Worm (Caenorhabditis elegans) whole organism, L1 larva: Measurements from ENCODE around the gene B0228.6.

Source experiments
- ama-1 ChIP-seq: fragments of 150-350 bp; optimal IDR thresholded peaks from 2 replicates; lab custom pipeline; 2014
- dpl-1 ChIP-seq, 3 experiments: fragments of 150-350 bp in 2 of 3; sonication (generic microtip) in 1 of 3; optimal IDR thresholded peaks; 2 replicates each; lab custom pipeline; 2014 to 2017; ENCODE audit warnings: missing biosample characterization in 3 of 3, missing genetic modification characterization in 3 of 3, missing genetic modification reagents in 3 of 3
- elt-2 ChIP-seq: sonication (generic microtip); optimal IDR thresholded peaks from 2 replicates; lab custom pipeline; 2016; ENCODE audit warnings: missing genetic modification characterization, mild to moderate bottlenecking, inconsistent platforms, missing compliant biosample characterization, missing genetic modification reagents
- lin-35 ChIP-seq, 2 experiments: fragments of 150-350 bp; optimal IDR thresholded peaks; 2 replicates each; lab custom pipeline; 2014; ENCODE audit warnings: missing biosample characterization in 2 of 2, missing genetic modification characterization in 2 of 2, missing genetic modification reagents in 2 of 2
- snpc-4 ChIP-seq: fragments of 150-350 bp; optimal IDR thresholded peaks from 2 replicates; lab custom pipeline; 2014; ENCODE audit warnings: missing biosample characterization, missing genetic modification characterization
- zip-4 ChIP-seq: fragments of 200-800 bp; sonication (Bioruptor generic); optimal IDR thresholded peaks from 2 replicates; lab custom pipeline; 2018; ENCODE audit warnings: mild to moderate bottlenecking, missing genetic modification characterization, moderate library complexity, missing compliant biosample characterization

ce11 chrII:7708540-7708939, 46.4 kb downstream of the B0228.6 start, which contains the start of gene B0495.9:
- no peak for TF ChIP-seq zip-4
- TF ChIP-seq dpl-1 (GFP tag; optimal IDR thresholded peaks at IDR 0.05; lab: Kevin White, UChicago), result peak; percentile 42 to 54 (median 52)
- TF ChIP-seq lin-35 (GFP tag; optimal IDR thresholded peaks at IDR 0.05; lab: Kevin White, UChicago), result peak; percentile 22 to 52
- peak; percentile 29 for TF ChIP-seq elt-2 (tag; lab: Kevin White, UChicago)
- TF ChIP-seq ama-1, result no peak
- TF ChIP-seq snpc-4, result peak; percentile 23
